Fruit fly (Drosophila melanogaster): ENCODE results near the gene MFS3.
A peak's percentile ranks its signal among the peaks of the same experiment; 100 is the strongest.

MFS3 gene

DNA sequence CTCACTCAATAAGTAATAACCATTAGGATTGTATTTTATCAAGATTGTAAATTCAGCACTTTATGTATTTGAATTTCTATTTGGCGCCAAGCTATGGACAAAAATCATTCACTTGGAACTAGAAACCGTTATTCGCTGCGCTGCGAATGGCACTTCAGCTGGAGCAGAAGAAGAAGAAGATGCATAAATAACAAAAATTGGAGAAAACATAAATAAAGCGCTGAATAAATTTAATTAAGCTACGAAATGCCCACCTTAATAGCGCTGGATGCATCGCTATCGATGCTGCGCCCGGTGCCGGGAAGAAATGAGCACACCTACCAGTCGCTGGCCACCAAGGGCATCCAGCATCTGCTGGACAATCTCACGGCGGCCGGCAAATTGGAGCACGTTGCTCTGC, 21.3 kb downstream of the MFS3 start, which contains the start of gene IntS14 (continued):
- TF ChIP-seq insv (GFP tag; optimal IDR thresholded peaks at IDR 0.05) (no peak), CG34422 (GFP tag; IDR thresholded peaks at IDR 0.05) (peak; percentile 62; the same call in 1 of the 3 replicates), CG14667 (GFP tag; IDR thresholded peaks at IDR 0.05) (no peak), nmo (GFP tag; optimal IDR thresholded peaks at IDR 0.05) (no peak), HLH54F (GFP tag; optimal IDR thresholded peaks at IDR 0.05) (no peak), cas (GFP tag; IDR thresholded peaks at IDR 0.05) (no peak), danr (GFP tag; IDR thresholded peaks at IDR 0.05) (no peak), ac (GFP tag; optimal IDR thresholded peaks at IDR 0.05) (no peak), CG7963 (GFP tag; IDR thresholded peaks at IDR 0.05; ENCODE audit: partially characterized antibody) (no peak), chinmo (GFP tag; IDR thresholded peaks at IDR 0.05; ENCODE audit: partially characterized antibody) (peak; percentile 67; the same call in 1 of the 4 replicates), wor (GFP tag; IDR thresholded peaks at IDR 0.05) (no peak), unpg (GFP tag; optimal IDR thresholded peaks at IDR 0.05) (no peak), crol (GFP tag; IDR thresholded peaks at IDR 0.05) (no peak), CG12391 (tag; optimal IDR thresholded peaks at IDR 0.05) (no peak), CG11093 (GFP tag; IDR thresholded peaks at IDR 0.05) (no peak), TFAM (GFP tag; optimal IDR thresholded peaks at IDR 0.05) (no peak), CG3065 (GFP tag; optimal IDR thresholded peaks at IDR 0.05) (no peak), CG1832 (GFP tag; optimal IDR thresholded peaks at IDR 0.05) (no peak), fu2 (GFP tag; optimal IDR thresholded peaks at IDR 0.05) (no peak), vvl (GFP tag; IDR thresholded peaks at IDR 0.05) (no peak), ttk (GFP tag; IDR thresholded peaks at IDR 0.05) (no peak), CG18764 (GFP tag; optimal IDR thresholded peaks at IDR 0.05) (no peak), zen2 (GFP tag; IDR thresholded peaks at IDR 0.05; ENCODE audit: partially characterized antibody) (no peak), CG16863 (GFP tag; optimal IDR thresholded peaks at IDR 0.05) (no peak), CG6854 (GFP tag; optimal IDR thresholded peaks at IDR 0.05) (no peak), Hand (GFP tag; optimal IDR thresholded peaks at IDR 0.05) (no peak), CG13296 (GFP tag; optimal IDR thresholded peaks at IDR 0.05) (no peak), Dp (GFP tag; optimal IDR thresholded peaks at IDR 0.05) (peak; percentile 92), CG17802 (tag; optimal IDR thresholded peaks at IDR 0.05) (no peak), pb (GFP tag; optimal IDR thresholded peaks at IDR 0.05) (no peak), CG10321 (GFP tag; IDR thresholded peaks at IDR 0.05) (no peak), nom (GFP tag; optimal IDR thresholded peaks at IDR 0.05) (no peak), CG12155 (GFP tag; optimal IDR thresholded peaks at IDR 0.05) (no peak), Six4 (GFP tag; optimal IDR thresholded peaks at IDR 0.05) (no peak), NC2β (GFP tag; optimal IDR thresholded peaks at IDR 0.05) (no peak), CG16779 (GFP tag; IDR thresholded peaks at IDR 0.05) (no peak), CG7745 (tag; optimal IDR thresholded peaks at IDR 0.05) (no peak), bsh (GFP tag; optimal IDR thresholded peaks at IDR 0.05) (no peak), CG1647 (GFP tag; optimal IDR thresholded peaks at IDR 0.05) (no peak), CG11085 (GFP tag; IDR thresholded peaks at IDR 0.05) (no peak), Poxn (GFP tag; IDR thresholded peaks at IDR 0.05) (no peak), CG43689 (GFP tag; IDR thresholded peaks at IDR 0.05) (no peak), Awh (GFP tag; IDR thresholded peaks at IDR 0.05) (no peak), CTCF (GFP tag; optimal IDR thresholded peaks at IDR 0.05) (no peak), emc (GFP tag; optimal IDR thresholded peaks at IDR 0.05) (no peak), scrt (GFP tag; optimal IDR thresholded peaks at IDR 0.05) (no peak), Ravus (GFP tag; IDR thresholded peaks at IDR 0.05) (no peak), kni (GFP tag; optimal IDR thresholded peaks at IDR 0.05) (peak; percentile 3), pan (optimal IDR thresholded peaks at IDR 0.05) (no peak), pan (GFP tag; optimal IDR thresholded peaks at IDR 0.05 in 1 of 2, IDR thresholded peaks at IDR 0.05 in 1 of 2) (no peak), Adf1 (GFP tag; IDR thresholded peaks at IDR 0.05) (no peak), CG10462 (GFP tag; optimal IDR thresholded peaks at IDR 0.05) (peak; percentile 3), CG13424 (tag; optimal IDR thresholded peaks at IDR 0.05) (no peak)
